Worm (Caenorhabditis elegans) whole organism, late embryonic: Measurements from ENCODE around the gene snpc-1.3.

ENCODE experiments used
- ama-1 ChIP-seq: fragments of 150-350 bp; optimal IDR thresholded peaks from 2 replicates; lab custom pipeline; 2014
- ceh-45 ChIP-seq: fragments of 200-800 bp; sonication (Bioruptor generic); IDR thresholded peaks from 2 replicates; pipeline ENCODE4 v1.3.6; 2022; ENCODE audit warnings: missing genetic modification reagents, missing genetic modification characterization, missing compliant biosample characterization
- ceh-6 ChIP-seq: fragments of 200-800 bp; sonication (Bioruptor generic); optimal IDR thresholded peaks from 2 replicates; lab custom pipeline; 2018; ENCODE audit warnings: mild to moderate bottlenecking, missing genetic modification characterization, missing compliant biosample characterization
- elt-2 ChIP-seq: sonication (generic microtip); optimal IDR thresholded peaks from 2 replicates; lab custom pipeline; 2016; ENCODE audit warnings: missing genetic modification reagents, missing genetic modification characterization, missing compliant biosample characterization
- fkh-10 ChIP-seq: fragments of 150-350 bp; optimal IDR thresholded peaks from 2 replicates; lab custom pipeline; 2014; ENCODE audit warnings: missing biosample characterization, missing genetic modification reagents, missing genetic modification characterization
- lim-6 ChIP-seq: sonication (generic microtip); optimal IDR thresholded peaks from 2 replicates; lab custom pipeline; 2016; ENCODE audit warnings: missing genetic modification characterization, missing compliant biosample characterization
- nhr-11 ChIP-seq: fragments of 150-350 bp; optimal IDR thresholded peaks from 2 replicates; lab custom pipeline; 2014; ENCODE audit warnings: missing biosample characterization, missing genetic modification characterization
- odd-2 ChIP-seq: sonication (generic microtip); optimal IDR thresholded peaks from 2 replicates; lab custom pipeline; 2017; ENCODE audit warnings: antibody characterized with exemption, mild to moderate bottlenecking, missing genetic modification characterization, missing compliant biosample characterization
- pat-9 ChIP-seq: fragments of 200-800 bp; sonication (Bioruptor generic); optimal IDR thresholded peaks from 2 replicates; lab custom pipeline; 2018; ENCODE audit warnings: mild to moderate bottlenecking, missing genetic modification characterization, moderate library complexity, missing compliant biosample characterization
- tbx-2 ChIP-seq: sonication (generic microtip); optimal IDR thresholded peaks from 2 replicates; lab custom pipeline; 2016; ENCODE audit warnings: missing genetic modification characterization, missing compliant biosample characterization
- unc-86 ChIP-seq: sonication (generic microtip); optimal IDR thresholded peaks from 2 replicates; lab custom pipeline; 2016; ENCODE audit warnings: missing genetic modification characterization, missing compliant biosample characterization

DNA sequence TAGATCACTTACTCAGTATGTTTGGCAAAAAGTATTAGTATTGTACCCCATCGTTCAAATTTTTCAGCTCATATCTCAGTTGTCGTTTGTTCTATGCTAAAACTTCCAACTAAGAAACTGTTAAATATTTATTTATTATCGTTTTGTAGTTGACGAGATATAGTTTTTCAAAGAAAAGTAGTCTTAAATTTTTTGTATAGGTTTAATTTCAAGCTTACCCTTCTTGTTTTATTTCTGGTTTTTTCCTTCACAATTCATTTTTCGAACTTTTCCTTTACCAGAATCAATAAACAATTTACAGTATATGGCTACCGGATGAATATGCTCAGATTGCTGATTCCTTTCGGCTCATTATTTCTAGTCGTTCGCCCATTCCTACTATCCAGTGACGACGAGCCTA is 6.9 kb upstream of the snpc-1.3 start, which contains the start of gene F08F3.1:
- TF ChIP-seq tbx-2 (tag; lab: Kevin White, UChicago) = no peak
- no peak for TF ChIP-seq ama-1 (lab: Kevin White, UChicago)
- no peak for TF ChIP-seq lim-6
- no peak for TF ChIP-seq odd-2
- no peak for TF ChIP-seq pat-9 (tag; lab: Kevin White, UChicago)
- TF ChIP-seq ceh-6 = no peak
- no peak for TF ChIP-seq fkh-10 (GFP tag; lab: Kevin White, UChicago)
- no peak for TF ChIP-seq unc-86 (tag; lab: Kevin White, UChicago)
- no peak for TF ChIP-seq nhr-11
- TF ChIP-seq ceh-45 = no peak
- no peak for TF ChIP-seq elt-2 (tag; lab: Kevin White, UChicago)
